Worm (Caenorhabditis elegans) whole organism, late embryonic: Measurements from ENCODE around the gene bud-13.
"Not testable (repeated sequence)": the region's sequence is repeated elsewhere in the genome, so short reads cannot be mapped to it uniquely, and the experiment has no call there.

Experiments
- ceh-30 ChIP-seq: fragments of 150-350 bp; optimal IDR thresholded peaks from 2 replicates; lab custom pipeline; 2014; ENCODE audit warnings: missing biosample characterization, missing genetic modification characterization
- hlh-6 ChIP-seq: sonication (generic microtip); optimal IDR thresholded peaks from 2 replicates; lab custom pipeline; 2016; ENCODE audit warnings: missing genotype, missing genetic modification characterization, missing compliant biosample characterization
- syd-9 ChIP-seq: sonication (generic microtip); optimal IDR thresholded peaks from 2 replicates; lab custom pipeline; 2016; ENCODE audit warnings: mild to moderate bottlenecking, missing genetic modification characterization, moderate library complexity, missing compliant biosample characterization

ce11 chrIII:9005905-9006372 is 38.4 kb upstream of the bud-13 start, which contains the start of gene rab-6.1:
- TF ChIP-seq syd-9, ceh-30, hlh-6 (tag; lab: Kevin White, UChicago): not testable (repeated sequence)
